Worm (Caenorhabditis elegans): Measurements from ENCODE around the gene bus-2.
A peak's percentile ranks its signal among the peaks of the same experiment; 100 is the strongest.

Gene bus-2

DNA sequence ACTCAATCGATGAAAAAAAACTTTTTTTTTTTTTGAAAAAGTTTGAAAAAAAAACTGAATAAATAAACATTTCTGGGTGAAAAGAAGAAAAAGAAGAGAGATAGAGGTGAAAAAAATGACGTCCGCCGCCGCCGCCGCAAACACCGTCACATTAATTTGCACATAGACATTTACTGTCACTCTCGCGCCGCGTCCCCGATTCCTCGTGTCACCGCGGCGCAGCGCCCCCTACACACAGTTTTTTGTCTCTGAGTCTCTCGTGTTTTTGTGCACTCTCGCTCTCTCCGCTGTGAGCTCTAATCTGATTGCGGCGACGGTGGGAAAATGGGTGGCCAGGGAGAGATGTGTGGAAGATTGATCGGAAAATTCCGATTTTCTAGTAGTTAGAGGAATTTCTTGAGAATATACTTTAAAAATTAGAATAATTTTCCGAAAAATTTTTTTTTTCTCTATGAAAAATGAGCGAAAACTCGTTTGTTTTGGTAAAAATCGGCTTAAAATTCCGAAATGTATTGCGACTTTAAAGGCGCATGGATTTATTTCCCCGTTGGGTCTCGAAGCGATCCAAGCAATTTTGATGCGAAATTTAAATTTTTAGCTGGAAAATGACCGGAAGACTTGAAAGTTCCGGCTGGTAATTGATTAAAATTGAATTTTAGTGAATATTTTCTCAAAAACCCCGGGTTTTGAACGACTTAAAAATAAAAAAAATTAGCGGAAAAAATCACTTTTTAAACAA lies 39.8 kb downstream of the bus-2 start:
- TF ChIP-seq him-1 (tag; optimal IDR thresholded peaks at IDR 0.05): no peak
- no peak for TF ChIP-seq W03F9.2 (tag; optimal IDR thresholded peaks at IDR 0.05)
- TF ChIP-seq dao-5 (tag; optimal IDR thresholded peaks at IDR 0.05): no peak

DNA sequence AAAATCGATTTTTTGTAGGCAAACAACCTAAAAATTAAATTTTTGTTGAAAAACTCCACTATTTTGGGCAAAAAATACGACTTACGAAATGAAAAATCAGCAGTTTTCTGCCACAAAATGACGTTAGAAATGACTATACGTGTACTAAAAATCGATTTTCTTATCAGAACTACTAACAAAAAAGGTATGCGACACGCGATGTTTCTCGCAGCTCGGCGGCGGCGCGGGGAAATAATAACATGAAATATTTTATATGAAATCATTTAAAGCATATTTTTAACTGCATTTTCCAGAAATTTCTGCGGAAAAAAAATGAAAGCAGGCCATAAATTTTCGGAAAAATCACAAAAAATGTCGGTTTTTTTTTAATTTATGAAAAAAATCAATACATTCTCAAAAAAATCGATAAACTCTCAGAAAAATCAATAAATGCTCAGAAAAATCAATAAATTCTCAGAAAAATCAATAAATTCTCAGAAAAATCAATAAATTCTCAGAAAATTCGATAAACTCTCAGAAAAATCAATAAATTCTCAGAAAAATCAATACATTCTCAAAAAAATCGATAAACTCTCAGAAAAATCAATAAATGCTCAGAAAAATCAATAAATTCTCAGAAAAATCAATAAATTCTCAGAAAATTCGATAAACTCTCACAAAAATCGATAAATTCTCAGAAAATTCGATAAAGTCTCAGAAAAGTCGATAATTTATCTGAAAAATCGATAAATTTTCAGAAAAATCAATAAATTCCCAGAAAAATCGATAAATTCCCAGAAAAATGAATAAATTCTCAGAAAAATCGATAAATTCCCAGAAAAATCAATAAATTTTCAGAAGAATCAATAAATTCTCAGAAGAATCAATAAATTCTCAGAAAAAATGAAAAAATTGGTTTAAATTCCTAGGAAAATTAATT lies 40.7 kb downstream of the bus-2 start, which contains the start of gene ptpn-22:
Gene ptpn-22, minus strand, starts transcription at position 158 of the 919 bp plus-strand sequence.
- no peak for TF ChIP-seq dao-5 (tag; optimal IDR thresholded peaks at IDR 0.05)
- no peak for TF ChIP-seq W03F9.2 (tag; optimal IDR thresholded peaks at IDR 0.05)
- no peak for TF ChIP-seq him-1 (tag; optimal IDR thresholded peaks at IDR 0.05)

DNA sequence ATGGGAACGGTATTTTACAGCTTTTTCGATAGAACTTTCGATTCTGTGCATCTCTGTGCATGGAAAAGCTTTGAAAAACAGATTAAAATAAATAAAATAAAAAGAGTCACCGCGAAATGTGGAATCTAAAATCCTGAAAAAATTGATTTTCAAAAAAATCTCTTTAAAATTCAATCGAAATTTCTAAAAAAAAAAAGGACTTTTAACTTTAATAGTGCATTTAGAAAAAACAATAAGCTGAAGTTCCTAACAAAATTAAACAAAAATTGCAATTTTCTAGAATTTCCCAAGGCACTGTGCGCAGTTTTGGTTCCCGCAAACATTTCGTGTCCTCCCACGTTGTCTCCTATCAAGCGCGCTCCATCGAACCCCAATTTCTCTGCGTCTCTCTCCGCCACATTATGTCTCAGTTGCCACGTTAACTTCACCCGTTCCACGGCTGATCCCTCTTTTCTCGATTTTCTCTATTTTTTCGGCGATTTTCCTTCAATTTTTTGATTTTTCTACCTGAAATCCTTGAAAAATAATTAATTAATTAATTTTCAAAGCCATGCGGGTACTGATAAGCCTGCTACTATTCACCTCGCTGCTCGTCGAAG lies 45.9 kb downstream of the bus-2 start, which contains the start of the genes Y41D4A.6 and Y41D4A.4:
Gene Y41D4A.6, minus strand, starts transcription at position 51 of the 599 bp plus-strand sequence.
Gene Y41D4A.4, plus strand, starts transcription at position 549 of the 599 bp plus-strand sequence.
- TF ChIP-seq W03F9.2 (tag; optimal IDR thresholded peaks at IDR 0.05) (peak; percentile 82), him-1 (tag; optimal IDR thresholded peaks at IDR 0.05) (peak; percentile 76), dao-5 (tag; optimal IDR thresholded peaks at IDR 0.05) (no peak)

DNA sequence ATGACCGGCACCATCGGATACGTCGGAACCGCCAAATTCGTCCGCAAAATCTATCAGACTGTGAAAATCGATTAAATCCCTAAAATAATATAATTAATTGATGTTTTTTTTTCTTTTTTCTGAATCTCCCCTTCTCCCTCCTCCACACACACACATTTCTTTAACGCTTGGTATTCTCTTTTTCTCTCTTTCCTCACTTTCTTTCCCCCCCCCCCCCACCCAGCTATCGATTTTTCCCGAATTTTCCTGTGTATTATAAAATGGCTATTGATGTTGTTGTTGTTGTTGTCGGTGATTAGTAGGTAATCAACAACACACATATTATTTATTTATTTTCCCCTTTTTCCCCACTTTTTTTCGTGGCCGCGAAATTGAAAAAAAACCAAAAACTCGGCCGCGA lies 51.5 kb downstream of the bus-2 start:
- TF ChIP-seq him-1 (tag; optimal IDR thresholded peaks at IDR 0.05) (no peak), dao-5 (tag; optimal IDR thresholded peaks at IDR 0.05) (no peak), W03F9.2 (tag; optimal IDR thresholded peaks at IDR 0.05) (no peak)
